Worm (Caenorhabditis elegans): Measurements from ENCODE around the gene T20D4.7.
"Not testable (repeated sequence)": the region's sequence is repeated elsewhere in the genome, so short reads cannot be mapped to it uniquely, and the experiment has no call there.

Gene T20D4.7

ce11 chrV:3399952-3400351 is 8.8 kb upstream of the T20D4.7 start, which contains the start of gene T20D4.10:
TSS of gene T20D4.10 (plus strand) at chrV:3400252.
- TF ChIP-seq sem-2 (GFP tag; optimal IDR thresholded peaks at IDR 0.05); bed-3 (GFP tag; optimal IDR thresholded peaks at IDR 0.05); nhr-12 (tag; optimal IDR thresholded peaks at IDR 0.05): not testable (repeated sequence)

- TF ChIP-seq mab-5 (tag; optimal IDR thresholded peaks at IDR 0.05) (no peak), mep-1 (tag; optimal IDR thresholded peaks at IDR 0.05) (no peak), ztf-11 (tag; optimal IDR thresholded peaks at IDR 0.05) (no peak), ham-2 (GFP tag; optimal IDR thresholded peaks at IDR 0.05) (no peak), lin-13 (tag; optimal IDR thresholded peaks at IDR 0.05) (no peak), snpc-4 (tag; optimal IDR thresholded peaks at IDR 0.05) (no peak), cnd-1 (tag; optimal IDR thresholded peaks at IDR 0.05) (no peak)
Observed at ce11 chrV:3409498-3409897, 796 bp downstream of the T20D4.7 start.

ce11 chrV:3410098-3410570 is 1.4 kb downstream of the T20D4.7 start, which contains the start of gene arrd-22:
TSS of gene arrd-22 (plus strand) at chrV:3410520.
- no peak for TF ChIP-seq cnd-1 (tag; optimal IDR thresholded peaks at IDR 0.05)
- no peak for TF ChIP-seq unc-39 (tag; optimal IDR thresholded peaks at IDR 0.05)
- TF ChIP-seq flh-1 (GFP tag; optimal IDR thresholded peaks at IDR 0.05) = no peak
- no peak for TF ChIP-seq nhr-12 (tag; optimal IDR thresholded peaks at IDR 0.05)
- TF ChIP-seq ceh-39 (tag; optimal IDR thresholded peaks at IDR 0.05) = no peak
- no peak for TF ChIP-seq sem-2 (GFP tag; optimal IDR thresholded peaks at IDR 0.05)
- TF ChIP-seq ceh-43 (GFP tag; optimal IDR thresholded peaks at IDR 0.05) = no peak
- no peak for TF ChIP-seq lin-13 (tag; optimal IDR thresholded peaks at IDR 0.05)
- TF ChIP-seq tbx-8 (GFP tag; optimal IDR thresholded peaks at IDR 0.05) = no peak
- no peak for TF ChIP-seq M03D4.4 (tag; optimal IDR thresholded peaks at IDR 0.05)
- TF ChIP-seq nhr-2 (tag; optimal IDR thresholded peaks at IDR 0.05) = no peak
- TF ChIP-seq bed-3 (GFP tag; optimal IDR thresholded peaks at IDR 0.05) = no peak
- no peak for TF ChIP-seq nhr-28 (tag; optimal IDR thresholded peaks at IDR 0.05)
- TF ChIP-seq ces-1 (GFP tag; optimal IDR thresholded peaks at IDR 0.05) = no peak
- TF ChIP-seq nhr-76 (tag; optimal IDR thresholded peaks at IDR 0.05) = no peak
- TF ChIP-seq mep-1 (tag; optimal IDR thresholded peaks at IDR 0.05) = no peak
- no peak for TF ChIP-seq zip-8 (tag; optimal IDR thresholded peaks at IDR 0.05)

- TF ChIP-seq ceh-83 (GFP tag; optimal IDR thresholded peaks at IDR 0.05) (no peak), mls-2 (tag; optimal IDR thresholded peaks at IDR 0.05) (no peak), unc-62 (GFP tag; optimal IDR thresholded peaks at IDR 0.05) (no peak), elt-3 (tag; optimal IDR thresholded peaks at IDR 0.05) (no peak), unc-120 (tag; optimal IDR thresholded peaks at IDR 0.05; ENCODE audit: poor library complexity, severe bottlenecking) (no peak), mab-5 (tag; optimal IDR thresholded peaks at IDR 0.05) (no peak), nhr-2 (tag; optimal IDR thresholded peaks at IDR 0.05) (no peak), sem-2 (GFP tag; optimal IDR thresholded peaks at IDR 0.05) (no peak), ces-1 (GFP tag; optimal IDR thresholded peaks at IDR 0.05) (no peak), ceh-39 (tag; optimal IDR thresholded peaks at IDR 0.05) (no peak), lin-32 (GFP tag; optimal IDR thresholded peaks at IDR 0.05) (no peak), blmp-1 (tag; optimal IDR thresholded peaks at IDR 0.05) (no peak), lin-13 (tag; optimal IDR thresholded peaks at IDR 0.05) (no peak)
Observed at ce11 chrV:3413010-3413409, 4.3 kb downstream of the T20D4.7 start, which contains the start of gene txt-11. TSS of gene txt-11 (plus strand) at chrV:3413310.

ce11 chrV:3417928-3418327 is 9.2 kb downstream of the T20D4.7 start, which contains the start of gene T20D4.3:
TSS of gene T20D4.3 (plus strand) at chrV:3418228.
- TF ChIP-seq elt-1 (tag; optimal IDR thresholded peaks at IDR 0.05; ENCODE audit: borderline replicate concordance, insufficient read depth) (no peak), pha-4 (tag; optimal IDR thresholded peaks at IDR 0.05) (no peak), elt-3 (tag; optimal IDR thresholded peaks at IDR 0.05) (no peak), mls-2 (tag; optimal IDR thresholded peaks at IDR 0.05) (no peak), lin-13 (tag; optimal IDR thresholded peaks at IDR 0.05) (no peak), hlh-1 (tag; optimal IDR thresholded peaks at IDR 0.05) (no peak), zip-8 (tag; optimal IDR thresholded peaks at IDR 0.05) (no peak)

Data from whole organism, mixed stage, embryonic.